Worm (Caenorhabditis elegans) whole organism, L1 larva: ENCODE data around the gene npp-20.

ENCODE experiments used
- C16A3.4 ChIP-seq: fragments of 150-350 bp; optimal IDR thresholded peaks from 2 replicates; lab custom pipeline; 2014; ENCODE audit warnings: missing biosample characterization, missing genetic modification characterization
- blmp-1 ChIP-seq: fragments of 150-350 bp; optimal IDR thresholded peaks from 2 replicates; lab custom pipeline; 2014; ENCODE audit warnings: missing biosample characterization, missing genetic modification characterization
- ceh-63 ChIP-seq: fragments of 200-800 bp; sonication (Bioruptor generic); optimal IDR thresholded peaks from 2 replicates; lab custom pipeline; 2018; ENCODE audit warnings: mild to moderate bottlenecking, missing genetic modification characterization, missing compliant biosample characterization
- ceh-82 ChIP-seq, 3 experiments: fragments of 150-350 bp in 1 of 3; sonication (generic microtip) in 2 of 3; optimal IDR thresholded peaks; 2 replicates each; lab custom pipeline; 2014 to 2017; ENCODE audit warnings: missing biosample characterization in 3 of 3, missing genetic modification characterization in 3 of 3
- ceh-88 ChIP-seq: fragments of 200-800 bp; sonication (Bioruptor generic); IDR thresholded peaks from 2 replicates; pipeline ENCODE4 v1.3.6; 2022; ENCODE audit warnings: missing genetic modification characterization, missing compliant biosample characterization
- dpl-1 ChIP-seq, 3 experiments: fragments of 150-350 bp in 2 of 3; sonication (generic microtip) in 1 of 3; optimal IDR thresholded peaks; 2 replicates each; lab custom pipeline; 2014 to 2017; ENCODE audit warnings: missing biosample characterization in 3 of 3, missing genetic modification characterization in 3 of 3, missing genetic modification reagents in 3 of 3
- dsc-1 ChIP-seq: sonication (generic microtip); optimal IDR thresholded peaks from 2 replicates; lab custom pipeline; 2016; ENCODE audit warnings: mild to moderate bottlenecking, missing genetic modification characterization, missing compliant biosample characterization
- efl-1 ChIP-seq, 4 experiments: fragments of 150-350 bp; optimal IDR thresholded peaks in 3 of 4; peaks in 1 of 4; 1 replicate in 1 of 4; 2 replicates in 3 of 4; lab custom pipeline; 2014; ENCODE audit warnings: missing biosample characterization in 2 of 4, missing genetic modification characterization in 2 of 4, missing genetic modification reagents in 2 of 4
- egl-27 ChIP-seq, 2 experiments: fragments of 150-350 bp in 1 of 2; sonication (generic microtip); optimal IDR thresholded peaks; 3 replicates each; lab custom pipeline; 2017 to 2018; ENCODE audit warnings: missing biosample characterization in 2 of 2, missing genetic modification characterization in 2 of 2, missing genetic modification reagents in 2 of 2
- elt-2 ChIP-seq: sonication (generic microtip); optimal IDR thresholded peaks from 2 replicates; lab custom pipeline; 2016; ENCODE audit warnings: missing genetic modification characterization, mild to moderate bottlenecking, inconsistent platforms, missing compliant biosample characterization, missing genetic modification reagents
- elt-3 ChIP-seq, 6 experiments: fragments of 150-350 bp in 1 of 6; sonication (generic microtip); optimal IDR thresholded peaks; 2 replicates each; lab custom pipeline; 2017 to 2018; ENCODE audit warnings: missing biosample characterization in 6 of 6, missing genetic modification characterization in 6 of 6, inconsistent platforms in 1 of 6
- fkh-4 ChIP-seq: sonication (generic microtip); optimal IDR thresholded peaks from 2 replicates; lab custom pipeline; 2016; ENCODE audit warnings: missing compliant biosample characterization, missing genetic modification characterization, borderline replicate concordance
- fkh-8 ChIP-seq: sonication (generic microtip); optimal IDR thresholded peaks from 2 replicates; lab custom pipeline; 2016; ENCODE audit warnings: mild to moderate bottlenecking, missing genetic modification characterization, missing compliant biosample characterization
- fos-1 ChIP-seq: fragments of 150-350 bp; optimal IDR thresholded peaks from 2 replicates; lab custom pipeline; 2014; ENCODE audit warnings: missing biosample characterization, missing genetic modification characterization
- lin-14 ChIP-seq: fragments of 200-800 bp; sonication (Bioruptor generic); optimal IDR thresholded peaks from 2 replicates; lab custom pipeline; 2018; ENCODE audit warnings: mild to moderate bottlenecking, missing genetic modification characterization, moderate library complexity, missing compliant biosample characterization
- lin-35 ChIP-seq, 2 experiments: fragments of 150-350 bp; optimal IDR thresholded peaks; 2 replicates each; lab custom pipeline; 2014; ENCODE audit warnings: missing biosample characterization in 2 of 2, missing genetic modification characterization in 2 of 2, missing genetic modification reagents in 2 of 2
- lin-39 ChIP-seq: fragments of 150-350 bp; optimal IDR thresholded peaks from 2 replicates; lab custom pipeline; 2014; ENCODE audit warnings: missing biosample characterization, missing genetic modification reagents, missing genetic modification characterization
- lsy-2 ChIP-seq, 2 experiments: fragments of 150-350 bp; optimal IDR thresholded peaks; 2 replicates each; lab custom pipeline; 2014; ENCODE audit warnings: missing biosample characterization in 2 of 2, missing genetic modification characterization in 2 of 2
- mdl-1 ChIP-seq, 2 experiments: fragments of 150-350 bp; optimal IDR thresholded peaks; 2 replicates each; lab custom pipeline; 2014 to 2017; ENCODE audit warnings: missing biosample characterization in 2 of 2, missing genetic modification characterization in 2 of 2, inconsistent platforms in 1 of 2
- mef-2 ChIP-seq: fragments of 150-350 bp; optimal IDR thresholded peaks from 2 replicates; lab custom pipeline; 2014; ENCODE audit warnings: missing biosample characterization, missing genetic modification characterization
- mep-1 ChIP-seq: fragments of 150-350 bp; optimal IDR thresholded peaks from 2 replicates; lab custom pipeline; 2014; ENCODE audit warnings: missing biosample characterization, missing genetic modification characterization
- nhr-19 ChIP-seq: fragments of 200-800 bp; sonication (Bioruptor generic); conservative IDR thresholded peaks from 2 replicates; pipeline ENCODE4 v1.3.6; 2022; ENCODE audit warnings: missing genetic modification characterization, missing compliant biosample characterization
- nhr-20 ChIP-seq: sonication (generic microtip); optimal IDR thresholded peaks from 2 replicates; lab custom pipeline; 2016; ENCODE audit warnings: mild to moderate bottlenecking, missing genetic modification characterization, missing compliant biosample characterization
- nhr-237 ChIP-seq: fragments of 150-350 bp; optimal IDR thresholded peaks from 2 replicates; lab custom pipeline; 2014; ENCODE audit warnings: missing biosample characterization, missing genetic modification characterization
- nhr-71 ChIP-seq: sonication (generic microtip); optimal IDR thresholded peaks from 2 replicates; lab custom pipeline; 2016; ENCODE audit warnings: mild to moderate bottlenecking, missing genetic modification characterization, moderate library complexity, missing compliant biosample characterization
- nhr-77 ChIP-seq: fragments of 150-350 bp; optimal IDR thresholded peaks from 2 replicates; lab custom pipeline; 2014; ENCODE audit warnings: missing biosample characterization, missing genetic modification characterization
- nhr-85 ChIP-seq: sonication (generic microtip); peaks from one replicate; lab custom pipeline; 2016; ENCODE audit warnings: missing genetic modification characterization, inconsistent platforms, missing compliant biosample characterization
- nhr-90 ChIP-seq: sonication (generic microtip); optimal IDR thresholded peaks from 2 replicates; lab custom pipeline; 2016; ENCODE audit warnings: mild to moderate bottlenecking, missing genetic modification characterization, missing compliant biosample characterization; ENCODE audit not compliant: poor library complexity
- pax-3 ChIP-seq: fragments of 200-800 bp; sonication (Bioruptor generic); optimal IDR thresholded peaks from 2 replicates; lab custom pipeline; 2018; ENCODE audit warnings: mild to moderate bottlenecking, missing genetic modification characterization, moderate library complexity, missing compliant biosample characterization
- skn-1 ChIP-seq: fragments of 150-350 bp; optimal IDR thresholded peaks from 2 replicates; lab custom pipeline; 2014; ENCODE audit warnings: missing biosample characterization, missing genetic modification characterization
- snu-23 ChIP-seq: sonication (generic microtip); optimal IDR thresholded peaks from 2 replicates; lab custom pipeline; 2016; ENCODE audit warnings: missing genetic modification characterization, missing compliant biosample characterization
- swsn-7 ChIP-seq: sonication (generic microtip); optimal IDR thresholded peaks from 2 replicates; lab custom pipeline; 2016; ENCODE audit warnings: missing genetic modification characterization, missing compliant biosample characterization
- tbx-2 ChIP-seq: sonication (generic microtip); optimal IDR thresholded peaks from 2 replicates; lab custom pipeline; 2016; ENCODE audit warnings: missing genetic modification characterization, missing compliant biosample characterization
- tlp-1 ChIP-seq: fragments of 150-350 bp; optimal IDR thresholded peaks from 2 replicates; lab custom pipeline; 2014; ENCODE audit warnings: missing biosample characterization, missing genetic modification characterization
- unc-130 ChIP-seq: fragments of 150-350 bp; optimal IDR thresholded peaks from 2 replicates; lab custom pipeline; 2017; ENCODE audit warnings: missing biosample characterization, missing genetic modification characterization, inconsistent platforms
- unc-62 ChIP-seq: fragments of 150-350 bp; optimal IDR thresholded peaks from 2 replicates; lab custom pipeline; 2014; ENCODE audit warnings: missing biosample characterization, missing genetic modification reagents, missing genetic modification characterization
- unc-86 ChIP-seq: sonication (generic microtip); optimal IDR thresholded peaks from 2 replicates; lab custom pipeline; 2016; ENCODE audit warnings: missing genetic modification characterization, missing compliant biosample characterization
- xbp-1 ChIP-seq: sonication (generic microtip); optimal IDR thresholded peaks from 2 replicates; lab custom pipeline; 2016; ENCODE audit warnings: missing genetic modification characterization, missing compliant biosample characterization
- zag-1 ChIP-seq: fragments of 150-350 bp; optimal IDR thresholded peaks from 2 replicates; lab custom pipeline; 2014; ENCODE audit warnings: missing biosample characterization, missing genetic modification characterization
- ztf-4 ChIP-seq: fragments of 150-350 bp; optimal IDR thresholded peaks from 2 replicates; lab custom pipeline; 2014; ENCODE audit warnings: missing biosample characterization, missing genetic modification characterization

Gene npp-20

DNA sequence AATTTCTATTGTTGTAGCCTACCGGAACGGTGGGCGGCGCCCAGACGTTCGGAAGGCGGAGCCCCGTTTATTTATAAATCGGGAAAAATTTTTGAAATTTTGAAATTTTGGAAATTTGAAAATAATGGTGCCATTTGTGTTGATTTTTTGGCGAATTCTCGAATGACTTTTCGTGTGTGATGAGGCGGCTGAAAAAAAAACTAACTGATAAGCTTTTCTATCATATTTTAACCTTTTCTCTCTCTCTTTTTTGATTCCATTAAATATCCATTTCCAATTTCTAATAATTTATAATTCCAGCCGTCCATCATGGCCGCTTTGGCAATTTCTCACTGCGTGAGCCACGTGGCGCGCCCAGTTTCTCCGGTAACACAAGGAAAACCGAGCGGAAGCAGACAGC lies 39.0 kb downstream of the npp-20 start, which contains the start of gene nadk-1:
nadk-1 (plus strand) TSS at position 301 of the 400 bp plus-strand sequence.
- no peak for TF ChIP-seq dsc-1 (tag; lab: Kevin White, UChicago)
- TF ChIP-seq nhr-237 (tag; lab: Kevin White, UChicago): no peak
- TF ChIP-seq tlp-1 (tag; lab: Kevin White, UChicago): no peak
- TF ChIP-seq egl-27 (tag; optimal IDR thresholded peaks at IDR 0.05; lab: Kevin White, UChicago): no peak
- TF ChIP-seq ceh-88 (GFP tag; lab: Robert Waterston, UW): no peak
- no peak for TF ChIP-seq swsn-7 (tag; lab: Kevin White, UChicago)
- no peak for TF ChIP-seq efl-1 (optimal IDR thresholded peaks at IDR 0.05; lab: Kevin White, UChicago)
- peak in 1 of 2 experiments; percentile 81 for TF ChIP-seq efl-1 (GFP tag; optimal IDR thresholded peaks at IDR 0.05 in 1 of 2; lab: Kevin White, UChicago)
- no peak for TF ChIP-seq nhr-19 (GFP tag; lab: Robert Waterston, UW)
- no peak for TF ChIP-seq unc-86

DNA sequence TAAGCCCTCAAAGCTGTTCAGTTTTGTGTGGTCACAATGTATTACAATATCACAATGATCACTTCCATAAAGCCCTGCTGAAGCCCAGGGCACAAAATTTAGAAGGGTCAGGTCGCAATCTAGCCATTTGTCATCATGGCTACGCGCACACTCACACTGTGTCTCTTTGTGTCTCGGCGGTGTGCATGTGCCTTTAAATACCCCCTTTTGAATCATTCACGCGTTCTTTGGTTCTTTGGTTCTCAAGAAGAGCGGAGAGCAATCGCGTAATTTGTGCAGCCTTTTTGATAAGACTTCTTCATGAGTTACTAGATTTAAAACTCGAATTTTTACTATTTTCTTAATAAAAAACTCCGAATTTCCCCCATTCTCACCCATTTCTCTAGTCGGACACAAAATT lies 40.8 kb downstream of the npp-20 start:
- peak; percentile 16 to 35 for TF ChIP-seq lin-35 (GFP tag; optimal IDR thresholded peaks at IDR 0.05; lab: Kevin White, UChicago)
- TF ChIP-seq nhr-71: peak; percentile 24
- no peak for TF ChIP-seq efl-1 (optimal IDR thresholded peaks at IDR 0.05; lab: Kevin White, UChicago)
- TF ChIP-seq efl-1 (GFP tag; optimal IDR thresholded peaks at IDR 0.05 in 1 of 2; lab: Kevin White, UChicago): peak in 1 of 2 experiments; percentile 44
- no peak for TF ChIP-seq C16A3.4 (tag; lab: Kevin White, UChicago)
- TF ChIP-seq skn-1 (tag; lab: Kevin White, UChicago): peak; percentile 80
- TF ChIP-seq fkh-8 (tag; lab: Kevin White, UChicago): peak; percentile 53
- peak; percentile 1 for TF ChIP-seq unc-86
- peak in 1 of 2 experiments; percentile 39 for TF ChIP-seq mdl-1 (tag; optimal IDR thresholded peaks at IDR 0.05; lab: Kevin White, UChicago)
- peak; percentile 63 for TF ChIP-seq elt-2 (tag; lab: Kevin White, UChicago)
- TF ChIP-seq unc-62 (GFP tag; lab: Kevin White, UChicago): no peak
- TF ChIP-seq fos-1: no peak
- no peak for TF ChIP-seq xbp-1 (tag; lab: Kevin White, UChicago)
- TF ChIP-seq nhr-19 (GFP tag; lab: Robert Waterston, UW): peak; percentile 23

DNA sequence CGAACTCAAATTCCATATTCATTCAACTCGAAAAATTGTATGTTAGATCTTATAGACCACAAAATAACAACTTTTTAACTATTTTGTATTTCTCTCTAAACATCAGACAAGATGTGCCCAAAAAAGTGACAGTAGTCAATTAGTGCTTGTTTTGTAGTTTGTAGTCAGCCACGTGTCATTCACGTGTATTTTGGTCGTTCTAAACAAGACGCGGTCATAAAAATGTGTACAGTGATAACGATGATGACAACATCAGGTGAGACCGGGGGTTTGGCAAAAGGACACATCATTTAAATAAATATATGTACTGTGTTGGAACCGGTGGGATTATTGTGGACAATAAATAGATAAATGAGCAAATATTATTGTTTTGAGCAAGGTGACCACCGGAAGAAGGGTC lies 41.6 kb downstream of the npp-20 start:
- TF ChIP-seq mdl-1 (tag; optimal IDR thresholded peaks at IDR 0.05; lab: Kevin White, UChicago) (peak in 1 of 2 experiments; percentile 85), zag-1 (tag; lab: Kevin White, UChicago) (no peak), pax-3 (no peak), nhr-19 (GFP tag; lab: Robert Waterston, UW) (peak; percentile 61), mep-1 (tag; lab: Kevin White, UChicago) (peak; percentile 7), lin-14 (GFP tag; lab: Kevin White, UChicago) (peak; percentile 58), dpl-1 (GFP tag; optimal IDR thresholded peaks at IDR 0.05; lab: Kevin White, UChicago) (peak in 1 of 3 experiments; percentile 2), ceh-82 (tag; optimal IDR thresholded peaks at IDR 0.05; lab: Kevin White, UChicago) (no peak), fkh-4 (tag; lab: Kevin White, UChicago) (no peak), elt-3 (tag; optimal IDR thresholded peaks at IDR 0.05; lab: Kevin White, UChicago) (peak in 4 of 6 experiments; percentile 6 to 82 (median 75)), nhr-77 (tag; lab: Kevin White, UChicago) (no peak), nhr-90 (tag; lab: Kevin White, UChicago) (peak; percentile 74), mef-2 (tag; lab: Kevin White, UChicago) (no peak), nhr-71 (peak; percentile 72), lsy-2 (tag; optimal IDR thresholded peaks at IDR 0.05; lab: Kevin White, UChicago) (peak in 1 of 2 experiments; percentile 26), lin-35 (GFP tag; optimal IDR thresholded peaks at IDR 0.05; lab: Kevin White, UChicago) (peak in 1 of 2 experiments; percentile 76), tbx-2 (peak; percentile 40), elt-2 (tag; lab: Kevin White, UChicago) (peak; percentile 81), ceh-63 (GFP tag; lab: Kevin White, UChicago) (no peak), unc-130 (tag; lab: Kevin White, UChicago) (peak; percentile 28), lin-39 (tag; lab: Kevin White, UChicago) (no peak), snu-23 (peak; percentile 54), ztf-4 (no peak), skn-1 (tag; lab: Kevin White, UChicago) (peak; percentile 24), efl-1 (optimal IDR thresholded peaks at IDR 0.05; lab: Kevin White, UChicago) (no peak), efl-1 (GFP tag; optimal IDR thresholded peaks at IDR 0.05 in 1 of 2; lab: Kevin White, UChicago) (peak in 1 of 2 experiments; percentile 71), nhr-85 (tag; lab: Kevin White, UChicago) (peak; percentile 92), nhr-20 (peak; percentile 76), blmp-1 (tag; lab: Kevin White, UChicago) (peak; percentile 47)
